Fruit fly (Drosophila melanogaster) whole organism, embryonic: ENCODE data around the gene IntS4.

ENCODE experiments used
- ATbp ChIP-seq: fragments of 200-800 bp; sonication (Bioruptor generic); optimal IDR thresholded peaks from 2 replicates; lab custom pipeline; 2017; ENCODE audit warnings: missing biosample characterization, mild to moderate bottlenecking, missing genetic modification characterization, missing genetic modification reagents
- Ada2b ChIP-seq: fragments of 200-800 bp; sonication (Bioruptor generic); IDR thresholded peaks from 2 replicates; pipeline ENCODE4 v1.3.6; 2022; ENCODE audit warnings: missing biosample characterization, missing genetic modification characterization
- BtbVII ChIP-seq: fragments of 200-800 bp; sonication (Bioruptor generic); optimal IDR thresholded peaks from 3 replicates; lab custom pipeline; 2017; ENCODE audit warnings: missing biosample characterization, mild to moderate bottlenecking, missing genetic modification characterization
- CG10366 ChIP-seq: fragments of 200-800 bp; sonication (Bioruptor generic); IDR thresholded peaks from 2 replicates; pipeline ENCODE4 v1.3.6; 2022; ENCODE audit warnings: missing biosample characterization, missing genetic modification characterization
- CG10959 ChIP-seq: fragments of 200-800 bp; sonication (Bioruptor generic); IDR thresholded peaks from 2 replicates; pipeline ENCODE4 v1.3.6; 2022; ENCODE audit warnings: missing biosample characterization, missing genetic modification characterization
- CG11695 ChIP-seq: fragments of 200-800 bp; sonication (Bioruptor generic); IDR thresholded peaks from 3 replicates; pipeline ENCODE4 v1.3.6; 2022; ENCODE audit warnings: missing biosample characterization, missing genetic modification characterization
- CG15073 ChIP-seq: fragments of 200-800 bp; sonication (Bioruptor generic); optimal IDR thresholded peaks from 2 replicates; lab custom pipeline; 2016; ENCODE audit warnings: missing biosample characterization, missing genetic modification characterization
- CG15269 ChIP-seq: fragments of 200-800 bp; sonication (Bioruptor generic); optimal IDR thresholded peaks from 2 replicates; lab custom pipeline; 2018; ENCODE audit warnings: missing biosample characterization, mild to moderate bottlenecking, missing genetic modification characterization, moderate library complexity
- CG1602 ChIP-seq: fragments of 200-800 bp; sonication (Bioruptor generic); optimal IDR thresholded peaks from 3 replicates; lab custom pipeline; 2016; ENCODE audit warnings: missing biosample characterization, missing genetic modification characterization
- CG16815 ChIP-seq: fragments of 200-800 bp; sonication (Bioruptor generic); optimal IDR thresholded peaks from 3 replicates; lab custom pipeline; 2017; ENCODE audit warnings: missing biosample characterization, mild to moderate bottlenecking, missing genetic modification characterization
- CG17328 ChIP-seq: fragments of 200-800 bp; sonication (Bioruptor generic); IDR thresholded peaks from 2 replicates; pipeline ENCODE4 v1.3.6; 2022; ENCODE audit warnings: missing biosample characterization, missing genetic modification characterization
- CG17802 ChIP-seq: fragments of 200-800 bp; sonication (Bioruptor generic); optimal IDR thresholded peaks from 2 replicates; lab custom pipeline; 2018; ENCODE audit warnings: missing biosample characterization, mild to moderate bottlenecking, missing genetic modification characterization, moderate library complexity
- CG18476 ChIP-seq: fragments of 200-800 bp; sonication (Bioruptor generic); optimal IDR thresholded peaks from 2 replicates; lab custom pipeline; 2016; ENCODE audit warnings: missing biosample characterization, mild to moderate bottlenecking, missing genetic modification characterization
- CG18599 ChIP-seq: fragments of 200-800 bp; sonication (Bioruptor generic); optimal IDR thresholded peaks from 3 replicates; lab custom pipeline; 2017; ENCODE audit warnings: missing biosample characterization, missing genetic modification characterization, mild to moderate bottlenecking, moderate library complexity, missing genetic modification reagents
- CG18619 ChIP-seq: fragments of 200-800 bp; sonication (Bioruptor generic); optimal IDR thresholded peaks from 3 replicates; lab custom pipeline; 2017; ENCODE audit warnings: missing biosample characterization, mild to moderate bottlenecking, missing genetic modification characterization
- CG31441 ChIP-seq: fragments of 200-800 bp; sonication (Bioruptor generic); IDR thresholded peaks from 2 replicates; pipeline ENCODE4 v1.3.6; 2022; ENCODE audit warnings: missing biosample characterization, missing genetic modification characterization
- CG32532 ChIP-seq: fragments of 200-800 bp; sonication (Bioruptor generic); IDR thresholded peaks from 2 replicates; pipeline ENCODE4 v1.3.6; 2022; ENCODE audit warnings: missing biosample characterization, missing genetic modification characterization
- CG4424 ChIP-seq: fragments of 200-800 bp; sonication (Bioruptor generic); optimal IDR thresholded peaks from 3 replicates; lab custom pipeline; 2016; ENCODE audit warnings: missing biosample characterization, missing genetic modification characterization
- CG5245 ChIP-seq: fragments of 200-800 bp; sonication (Bioruptor generic); optimal IDR thresholded peaks from 3 replicates; lab custom pipeline; 2016; ENCODE audit warnings: missing biosample characterization, missing genetic modification characterization
- CG5953 ChIP-seq: fragments of 200-800 bp; sonication (Bioruptor generic); IDR thresholded peaks from 2 replicates; pipeline ENCODE4 v1.3.6; 2022; ENCODE audit warnings: missing biosample characterization, missing genetic modification characterization
- CG6683 ChIP-seq: fragments of 200-800 bp; sonication (Bioruptor generic); optimal IDR thresholded peaks from 2 replicates; lab custom pipeline; 2017; ENCODE audit warnings: missing biosample characterization, mild to moderate bottlenecking, missing genetic modification characterization, missing genetic modification reagents
- CG7271 ChIP-seq: fragments of 200-800 bp; sonication (Bioruptor generic); optimal IDR thresholded peaks from 2 replicates; lab custom pipeline; 2018; ENCODE audit warnings: missing biosample characterization, mild to moderate bottlenecking, missing genetic modification characterization, moderate library complexity
- CG8281 ChIP-seq: fragments of 200-800 bp; sonication (Bioruptor generic); optimal IDR thresholded peaks from 2 replicates; lab custom pipeline; 2018; ENCODE audit warnings: missing biosample characterization, mild to moderate bottlenecking, missing genetic modification characterization, moderate library complexity
- CG9215 ChIP-seq: fragments of 200-800 bp; sonication (Bioruptor generic); IDR thresholded peaks from 2 replicates; pipeline ENCODE4 v1.3.6; 2022; ENCODE audit warnings: missing biosample characterization, missing genetic modification characterization
- CG9437 ChIP-seq: fragments of 200-800 bp; sonication (Bioruptor generic); optimal IDR thresholded peaks from 2 replicates; lab custom pipeline; 2018; ENCODE audit warnings: missing biosample characterization, mild to moderate bottlenecking, missing genetic modification characterization
- CrebB ChIP-seq: fragments of 200-800 bp; sonication (Bioruptor generic); optimal IDR thresholded peaks from 3 replicates; lab custom pipeline; 2018; ENCODE audit warnings: missing biosample characterization, mild to moderate bottlenecking, missing genetic modification characterization
- D19B ChIP-seq: fragments of 200-800 bp; sonication (Bioruptor generic); optimal IDR thresholded peaks from 2 replicates; lab custom pipeline; 2017; ENCODE audit warnings: missing biosample characterization, mild to moderate bottlenecking, missing genetic modification characterization
- Dll ChIP-seq: fragments of 200-800 bp; sonication (Bioruptor generic); IDR thresholded peaks from 4 replicates; pipeline ENCODE4 v1.3.6; 2022; ENCODE audit warnings: missing biosample characterization, missing genetic modification characterization; ENCODE audit not compliant: partially characterized antibody
- Dref ChIP-seq: fragments of 200-800 bp; sonication (Bioruptor generic); IDR thresholded peaks from 2 replicates; pipeline ENCODE4 v1.3.6; 2022; ENCODE audit warnings: missing biosample characterization, missing genetic modification characterization
- E2f1 ChIP-seq: fragments of 200-800 bp; sonication (Bioruptor generic); IDR thresholded peaks from 2 replicates; pipeline ENCODE4 v1.3.6; 2022; ENCODE audit warnings: missing biosample characterization, missing genetic modification characterization
- Hr3 ChIP-seq: fragments of 200-800 bp; sonication (Bioruptor generic); optimal IDR thresholded peaks from 3 replicates; lab custom pipeline; 2016; ENCODE audit warnings: missing biosample characterization, missing genetic modification characterization
- Med ChIP-seq: fragments of 200-800 bp; sonication (Bioruptor generic); peaks from one replicate; lab custom pipeline; 2016; ENCODE audit warnings: missing biosample characterization, missing genetic modification characterization, mild to moderate bottlenecking, inconsistent platforms, moderate library complexity
- Meics ChIP-seq: fragments of 200-800 bp; sonication (Bioruptor generic); optimal IDR thresholded peaks from 2 replicates; lab custom pipeline; 2017; ENCODE audit warnings: missing biosample characterization, mild to moderate bottlenecking, missing genetic modification characterization
- Optix ChIP-seq: fragments of 200-800 bp; sonication (Bioruptor generic); IDR thresholded peaks from 3 replicates; pipeline ENCODE4 v1.3.6; 2022; ENCODE audit warnings: missing biosample characterization, missing genetic modification characterization
- Sox102F ChIP-seq: fragments of 200-800 bp; sonication (Bioruptor generic); optimal IDR thresholded peaks from 2 replicates; lab custom pipeline; 2018; ENCODE audit warnings: missing biosample characterization, mild to moderate bottlenecking, missing genetic modification characterization, moderate library complexity
- Tbp ChIP-seq: fragments of >200 bp; optimal IDR thresholded peaks from 2 replicates; lab custom pipeline; 2018; ENCODE audit warnings: missing biosample characterization, missing genetic modification characterization
- disco-r ChIP-seq: fragments of 200-800 bp; sonication (Bioruptor generic); optimal IDR thresholded peaks from 2 replicates; lab custom pipeline; 2016; ENCODE audit warnings: missing biosample characterization, missing genetic modification characterization
- fu2 ChIP-seq: fragments of 200-800 bp; sonication (Bioruptor generic); optimal IDR thresholded peaks from 2 replicates; lab custom pipeline; 2016; ENCODE audit warnings: missing biosample characterization, missing genetic modification characterization
- gem ChIP-seq: fragments of 200-800 bp; sonication (Bioruptor generic); optimal IDR thresholded peaks from 2 replicates; lab custom pipeline; 2019; ENCODE audit warnings: missing biosample characterization, mild to moderate bottlenecking, missing genetic modification characterization, moderate library complexity
- jigr1 ChIP-seq: fragments of 200-800 bp; sonication (Bioruptor generic); IDR thresholded peaks from 3 replicates; pipeline ENCODE4 v1.3.6; 2022; ENCODE audit warnings: missing biosample characterization, missing genetic modification characterization
- lmd ChIP-seq: fragments of 200-800 bp; sonication (Bioruptor generic); IDR thresholded peaks from 2 replicates; pipeline ENCODE4 v1.3.6; 2022; ENCODE audit warnings: missing biosample characterization, missing genetic modification characterization
- phol ChIP-seq: fragments of 200-800 bp; sonication (Bioruptor generic); optimal IDR thresholded peaks from 3 replicates; lab custom pipeline; 2018; ENCODE audit warnings: missing biosample characterization, mild to moderate bottlenecking, missing genetic modification characterization, moderate library complexity
- prd ChIP-seq, 3 experiments: fragments of >200 bp in 2 of 3; fragments of 200-800 bp in 1 of 3; sonication (Bioruptor generic) in 1 of 3; optimal IDR thresholded peaks in 2 of 3; IDR thresholded peaks in 1 of 3; 2 replicates in 2 of 3; 3 replicates in 1 of 3; pipeline versions ENCODE4 v1.3.6 to Lab custom; 2017 to 2022; ENCODE audit warnings: missing biosample characterization in 1 of 3, missing genetic modification characterization in 1 of 3
- row ChIP-seq: fragments of 200-800 bp; sonication (Bioruptor generic); IDR thresholded peaks from 3 replicates; pipeline ENCODE4 v1.3.6; 2022; ENCODE audit warnings: missing biosample characterization, missing genetic modification characterization
- seq ChIP-seq: fragments of 200-800 bp; sonication (Bioruptor generic); IDR thresholded peaks from 2 replicates; pipeline ENCODE4 v1.3.6; 2022; ENCODE audit warnings: missing biosample characterization, missing genetic modification characterization
- sima ChIP-seq: fragments of 200-800 bp; sonication (Bioruptor generic); optimal IDR thresholded peaks from 2 replicates; lab custom pipeline; 2016; ENCODE audit warnings: missing biosample characterization, missing genetic modification characterization
- sqz ChIP-seq: fragments of 200-800 bp; sonication (Bioruptor generic); optimal IDR thresholded peaks from 3 replicates; lab custom pipeline; 2018; ENCODE audit warnings: missing biosample characterization, mild to moderate bottlenecking, missing genetic modification characterization
- stc ChIP-seq: fragments of 200-800 bp; sonication (Bioruptor generic); IDR thresholded peaks from 2 replicates; pipeline ENCODE4 v1.3.6; 2022; ENCODE audit warnings: missing biosample characterization, missing genetic modification characterization
- tio ChIP-seq: fragments of 200-800 bp; sonication (Bioruptor generic); optimal IDR thresholded peaks from 2 replicates; lab custom pipeline; 2017; ENCODE audit warnings: missing biosample characterization, missing genetic modification characterization, inconsistent platforms
- wdn ChIP-seq: fragments of 200-800 bp; sonication (Bioruptor generic); IDR thresholded peaks from 2 replicates; pipeline ENCODE4 v1.3.6; 2022; ENCODE audit warnings: missing biosample characterization, missing genetic modification characterization

The IntS4 gene

DNA sequence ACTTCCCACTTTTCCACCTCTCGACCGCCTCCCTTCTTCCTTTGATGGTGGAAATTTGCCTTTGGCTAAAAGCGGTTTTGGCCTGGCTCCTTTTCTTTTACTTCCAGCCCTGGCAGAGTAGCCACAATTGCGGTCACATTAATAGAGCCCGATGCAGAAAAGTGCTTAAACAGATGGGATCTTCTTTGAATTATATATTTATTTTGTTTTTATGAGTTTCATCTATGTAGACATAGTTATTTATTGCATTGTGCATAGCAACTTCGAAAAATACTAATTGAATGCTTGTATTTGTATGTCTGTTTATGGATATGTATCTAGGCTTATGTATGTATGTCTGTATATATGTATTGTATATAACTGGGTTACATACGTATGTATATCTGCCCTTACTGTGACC, 16.6 kb downstream of the IntS4 start (continued):
- TF ChIP-seq CG9437 (GFP tag; lab: Kevin White, UChicago) = peak; percentile 15
- TF ChIP-seq sima (GFP tag; lab: Kevin White, UChicago) = no peak
- peak; percentile 62 for TF ChIP-seq CG32532 (GFP tag; lab: Robert Waterston, UW)
- TF ChIP-seq Dref (GFP tag; lab: Robert Waterston, UW) = no peak
- TF ChIP-seq CG18619 (GFP tag; lab: Kevin White, UChicago) = peak; percentile 58
- no peak for TF ChIP-seq CG10959 (GFP tag; lab: Robert Waterston, UW)
- TF ChIP-seq lmd (GFP tag; lab: Robert Waterston, UW) = peak; percentile 56
- TF ChIP-seq gem (tag; lab: Kevin White, UChicago) = peak; percentile 75
- TF ChIP-seq phol (tag; lab: Kevin White, UChicago) = peak; percentile 45
- TF ChIP-seq CG5245 (GFP tag; lab: Kevin White, UChicago) = peak; percentile 26
- TF ChIP-seq sqz (GFP tag; lab: Kevin White, UChicago) = peak; percentile 0
- peak; percentile 67; the same call in 2 of the 3 replicates for TF ChIP-seq row
- TF ChIP-seq CG17328 (GFP tag; lab: Robert Waterston, UW) = peak; percentile 29; the same call in 1 of the 2 replicates
- peak; percentile 1 for TF ChIP-seq CG16815 (GFP tag; lab: Kevin White, UChicago)
- TF ChIP-seq CG9215 (GFP tag; lab: Robert Waterston, UW) = 0 out of 2 replicates have a peak, but pooled peaks have one; percentile 30
- peak; percentile 51 for TF ChIP-seq CG6683 (GFP tag; lab: Kevin White, UChicago)
- TF ChIP-seq seq = peak; percentile 35; the same call in 1 of the 2 replicates
- TF ChIP-seq Optix (GFP tag; lab: Robert Waterston, UW) = no peak
- TF ChIP-seq CG15269 (tag; lab: Kevin White, UChicago) = peak; percentile 74
- TF ChIP-seq D19B (GFP tag; lab: Kevin White, UChicago) = peak; percentile 39
- no peak for TF ChIP-seq CG17802 (tag; lab: Kevin White, UChicago)
- TF ChIP-seq Tbp (GFP tag; lab: Kevin White, UChicago) = no peak
- peak; percentile 48; the same call in 1 of the 3 replicates for TF ChIP-seq CG11695 (GFP tag; lab: Robert Waterston, UW)
- TF ChIP-seq CG10366 (GFP tag; lab: Robert Waterston, UW) = peak; percentile 56
- no peak for TF ChIP-seq disco-r
- TF ChIP-seq Med (GFP tag; lab: Kevin White, UChicago) = peak; percentile 79
- TF ChIP-seq CG4424 (GFP tag; lab: Kevin White, UChicago) = peak; percentile 35
- peak; percentile 65 for TF ChIP-seq BtbVII (GFP tag; lab: Kevin White, UChicago)
- TF ChIP-seq CG1602 (GFP tag; lab: Kevin White, UChicago) = no peak
- TF ChIP-seq Meics (GFP tag; lab: Kevin White, UChicago) = peak; percentile 82
- TF ChIP-seq prd (optimal IDR thresholded peaks at IDR 0.05; lab: Kevin White, UChicago) = no peak
- peak; percentile 65 for TF ChIP-seq prd (GFP tag; IDR thresholded peaks at IDR 0.05; lab: Robert Waterston, UW)
- no peak for TF ChIP-seq jigr1 (GFP tag; lab: Robert Waterston, UW)
- peak; percentile 53; the same call in 1 of the 2 replicates for TF ChIP-seq wdn (GFP tag; lab: Robert Waterston, UW)
- peak; percentile 56 for TF ChIP-seq Sox102F (GFP tag; lab: Kevin White, UChicago)
- no peak for TF ChIP-seq Dll
- peak; percentile 27 for TF ChIP-seq Hr3
- peak; percentile 90 for TF ChIP-seq CG18599 (GFP tag; lab: Kevin White, UChicago)
- TF ChIP-seq ATbp (GFP tag; lab: Kevin White, UChicago) = peak; percentile 23
- no peak for TF ChIP-seq fu2 (GFP tag; lab: Kevin White, UChicago)
- no peak for TF ChIP-seq CG15073 (GFP tag; lab: Kevin White, UChicago)
- TF ChIP-seq CG8281 (tag; lab: Kevin White, UChicago) = peak; percentile 29
- TF ChIP-seq Ada2b (GFP tag; lab: Robert Waterston, UW) = peak; percentile 67; the same call in 1 of the 2 replicates
- peak; percentile 73 for TF ChIP-seq stc
- TF ChIP-seq CG18476 = peak; percentile 2
- TF ChIP-seq tio (GFP tag; lab: Kevin White, UChicago) = peak; percentile 24
- TF ChIP-seq E2f1 (GFP tag; lab: Robert Waterston, UW) = peak; percentile 40
- TF ChIP-seq CG7271 (tag; lab: Kevin White, UChicago) = no peak
- TF ChIP-seq CG5953 (GFP tag; lab: Robert Waterston, UW) = 0 out of 2 replicates have a peak, but pooled peaks have one; percentile 37
- peak; percentile 31 for TF ChIP-seq CrebB (tag; lab: Kevin White, UChicago)
- peak; percentile 46; the same call in 1 of the 2 replicates for TF ChIP-seq CG31441 (GFP tag; lab: Robert Waterston, UW)
